Fruit fly (Drosophila melanogaster) whole organism, pupa: Measurements from ENCODE around the gene CG15695.

ENCODE experiments used
- CG4496 ChIP-seq: fragments of 200-800 bp; sonication (Bioruptor generic); IDR thresholded peaks from 3 replicates; pipeline ENCODE4 v1.3.6; 2022; ENCODE audit warnings: missing biosample characterization, missing genetic modification characterization
- Ets98B ChIP-seq: fragments of 200-800 bp; sonication (Bioruptor generic); IDR thresholded peaks from 2 replicates; pipeline ENCODE4 v1.3.6; 2022; ENCODE audit warnings: missing biosample characterization, missing genetic modification characterization

- no peak for TF ChIP-seq Ets98B (GFP tag; lab: Robert Waterston, UW)
- no peak for TF ChIP-seq CG4496 (GFP tag; lab: Robert Waterston, UW)
Measured at dm6 chr3R:20866204-20866603, 24.3 kb downstream of the CG15695 start, which contains the start of gene KaiR1D.
